Worm (Caenorhabditis elegans): Measurements from ENCODE around the gene ccdc-12.

DNA sequence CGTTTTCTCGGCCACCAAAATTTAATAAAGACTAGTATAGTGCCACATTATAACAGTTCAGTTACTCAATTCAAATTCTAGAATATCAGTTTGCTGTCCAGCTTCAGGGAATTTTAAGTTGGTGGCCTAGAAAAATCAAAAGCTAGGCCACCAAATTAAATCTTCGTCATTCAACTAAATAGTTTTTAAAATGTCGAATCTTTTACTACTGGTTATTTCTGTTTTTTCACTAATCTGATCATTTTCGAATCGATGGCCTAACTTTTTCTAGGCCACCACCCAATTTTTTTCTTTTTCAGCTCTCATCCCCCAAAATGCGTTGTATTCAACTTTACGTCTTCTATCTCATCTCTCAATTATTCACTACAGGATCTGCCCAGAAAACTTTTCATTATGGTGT, 18.6 kb downstream of the ccdc-12 start, which contains the start of gene grd-16:
- TF ChIP-seq dao-5 (tag; optimal IDR thresholded peaks at IDR 0.05) (no peak), him-1 (tag; optimal IDR thresholded peaks at IDR 0.05) (no peak), W03F9.2 (tag; optimal IDR thresholded peaks at IDR 0.05) (no peak)

All from whole organism, L4/young adult.